Worm (Caenorhabditis elegans): ENCODE data around the gene F53E4.1.

The F53E4.1 gene

DNA sequence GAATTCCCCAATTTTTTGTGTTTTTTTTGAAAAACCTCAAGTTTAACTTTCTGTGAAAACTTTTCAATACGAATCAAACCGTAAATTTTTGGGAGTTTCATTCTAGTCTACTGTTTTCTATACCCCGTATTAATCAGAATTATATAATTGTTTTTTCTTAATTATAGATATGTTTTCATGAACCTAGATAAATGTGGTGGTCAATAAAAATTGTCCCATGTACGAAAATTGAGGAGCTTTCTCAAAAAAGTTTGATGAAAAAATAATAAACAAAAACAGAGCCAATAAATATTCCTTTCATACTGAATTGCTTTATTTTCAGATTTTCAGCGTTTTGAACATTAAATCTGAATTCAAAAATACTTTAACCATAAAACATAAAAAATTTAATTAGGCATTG is 42.3 kb upstream of the F53E4.1 start, which contains the start of gene Y6E2A.1:
Gene Y6E2A.1 (minus strand): TSS at position 101 of the 400 bp plus-strand sequence.
- TF ChIP-seq nhr-6 (tag; optimal IDR thresholded peaks at IDR 0.05) (no peak), nhr-12 (tag; optimal IDR thresholded peaks at IDR 0.05) (no peak), ama-1 (optimal IDR thresholded peaks at IDR 0.05) (no peak), unc-62 (GFP tag; optimal IDR thresholded peaks at IDR 0.05) (no peak), nhr-21 (tag; optimal IDR thresholded peaks at IDR 0.05) (no peak), sma-9 (GFP tag; optimal IDR thresholded peaks at IDR 0.05) (no peak), sma-9 (tag; optimal IDR thresholded peaks at IDR 0.05) (no peak), elt-1 (tag; optimal IDR thresholded peaks at IDR 0.05) (no peak)

ce11 chrV:15707982-15708381 is 39.9 kb upstream of the F53E4.1 start:
- no peak for TF ChIP-seq nhr-12 (tag; optimal IDR thresholded peaks at IDR 0.05)
- TF ChIP-seq peb-1 (tag; optimal IDR thresholded peaks at IDR 0.05) = no peak
- peak; percentile 36 for TF ChIP-seq crh-2 (tag; optimal IDR thresholded peaks at IDR 0.05)
- peak; percentile 67 for TF ChIP-seq nhr-25 (tag; optimal IDR thresholded peaks at IDR 0.05)
- TF ChIP-seq egl-27 (tag; optimal IDR thresholded peaks at IDR 0.05) = peak; percentile 20
- TF ChIP-seq nhr-129 (tag; optimal IDR thresholded peaks at IDR 0.05) = peak; percentile 6
- no peak for TF ChIP-seq lin-39 (tag; optimal IDR thresholded peaks at IDR 0.05)
- TF ChIP-seq sem-4 (tag; optimal IDR thresholded peaks at IDR 0.05) = no peak
- TF ChIP-seq blmp-1 (tag; optimal IDR thresholded peaks at IDR 0.05; ENCODE audit: insufficient read depth) = no peak
- no peak for TF ChIP-seq snpc-4 (tag; optimal IDR thresholded peaks at IDR 0.05)
- TF ChIP-seq lin-11 (tag; optimal IDR thresholded peaks at IDR 0.05) = no peak
- no peak for TF ChIP-seq elt-1 (tag; optimal IDR thresholded peaks at IDR 0.05)
- TF ChIP-seq ama-1 (optimal IDR thresholded peaks at IDR 0.05) = no peak
- TF ChIP-seq sma-9 (GFP tag; optimal IDR thresholded peaks at IDR 0.05) = peak; percentile 85
- no peak for TF ChIP-seq sma-9 (tag; optimal IDR thresholded peaks at IDR 0.05)
- no peak for TF ChIP-seq alr-1 (tag; optimal IDR thresholded peaks at IDR 0.05)
- peak; percentile 46 for TF ChIP-seq sma-3 (GFP tag; optimal IDR thresholded peaks at IDR 0.05)
- TF ChIP-seq nhr-21 (tag; optimal IDR thresholded peaks at IDR 0.05) = peak; percentile 13

DNA sequence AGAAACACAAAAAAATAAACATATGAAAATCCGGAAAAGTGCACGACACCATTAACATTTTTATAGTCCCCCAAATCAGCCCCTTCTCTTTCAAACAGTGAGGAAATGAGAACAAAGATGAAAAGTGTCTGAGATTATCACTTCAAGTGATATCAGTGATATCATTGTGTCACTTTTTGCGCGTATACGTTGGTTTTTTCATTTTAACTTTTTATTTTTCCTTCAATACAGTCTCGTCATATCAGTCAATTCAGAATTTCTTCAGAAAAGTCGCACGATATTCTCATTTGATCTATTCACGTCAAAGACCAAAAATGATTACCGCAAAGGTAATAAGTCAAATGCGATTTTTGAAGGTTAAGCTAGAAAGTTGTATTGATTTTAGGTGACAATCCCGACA is 36.6 kb upstream of the F53E4.1 start, which contains the start of gene twk-34:
Gene twk-34 (plus strand): TSS at position 216 of the 400 bp plus-strand sequence.
- TF ChIP-seq mab-5 (tag; optimal IDR thresholded peaks at IDR 0.05) (no peak), snpc-4 (tag; optimal IDR thresholded peaks at IDR 0.05) (no peak), Y55F3AM.14 (GFP tag; optimal IDR thresholded peaks at IDR 0.05) (no peak), blmp-1 (tag; optimal IDR thresholded peaks at IDR 0.05; ENCODE audit: insufficient read depth) (no peak), nhr-25 (tag; optimal IDR thresholded peaks at IDR 0.05) (no peak), ZK546.5 (tag; optimal IDR thresholded peaks at IDR 0.05) (no peak), sma-3 (GFP tag; optimal IDR thresholded peaks at IDR 0.05) (no peak), ama-1 (optimal IDR thresholded peaks at IDR 0.05) (no peak), skn-1 (tag; optimal IDR thresholded peaks at IDR 0.05) (no peak), dmd-4 (tag; optimal IDR thresholded peaks at IDR 0.05) (no peak), nhr-10 (tag; optimal IDR thresholded peaks at IDR 0.05) (no peak), ztf-4 (tag; optimal IDR thresholded peaks at IDR 0.05) (no peak)

DNA sequence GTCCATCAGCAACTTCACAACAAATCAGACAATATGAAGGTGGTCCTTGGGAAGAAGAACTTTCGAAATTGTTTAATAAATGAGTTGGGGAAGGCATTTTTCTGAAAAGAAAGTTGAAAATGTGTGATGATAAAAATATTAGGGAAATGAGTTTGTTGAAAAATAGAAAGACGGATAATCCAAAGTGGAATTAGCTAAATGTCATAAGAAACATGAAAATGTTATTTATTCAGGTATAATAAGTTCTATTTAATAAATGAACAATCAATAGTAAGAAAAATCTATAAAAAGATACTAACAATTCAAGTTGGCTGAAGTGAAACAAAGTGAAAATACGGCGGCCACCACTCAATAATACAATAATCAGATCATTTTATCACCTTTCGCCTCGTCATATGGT is 34.2 kb upstream of the F53E4.1 start, which contains the start of gene nhr-53:
Gene nhr-53 (minus strand): TSS at position 101 of the 400 bp plus-strand sequence.
- no peak for TF ChIP-seq mbf-1 (tag; optimal IDR thresholded peaks at IDR 0.05)
- no peak for TF ChIP-seq dmd-4 (tag; optimal IDR thresholded peaks at IDR 0.05)
- no peak for TF ChIP-seq mab-5 (tag; optimal IDR thresholded peaks at IDR 0.05)
- TF ChIP-seq ztf-1 (GFP tag; conservative IDR thresholded peaks at IDR 0.05) = no peak
- TF ChIP-seq lin-39 (tag; optimal IDR thresholded peaks at IDR 0.05) = no peak
- TF ChIP-seq zag-1 (tag; optimal IDR thresholded peaks at IDR 0.05) = no peak
- no peak for TF ChIP-seq nhr-77 (tag; optimal IDR thresholded peaks at IDR 0.05)
- TF ChIP-seq sma-3 (GFP tag; optimal IDR thresholded peaks at IDR 0.05) = no peak
- no peak for TF ChIP-seq skn-1 (tag; optimal IDR thresholded peaks at IDR 0.05)
- TF ChIP-seq F13H6.1 (tag; optimal IDR thresholded peaks at IDR 0.05) = no peak
- no peak for TF ChIP-seq sem-4 (tag; optimal IDR thresholded peaks at IDR 0.05)
- TF ChIP-seq nhr-129 (tag; optimal IDR thresholded peaks at IDR 0.05) = no peak
- no peak for TF ChIP-seq unc-62 (GFP tag; optimal IDR thresholded peaks at IDR 0.05)
- no peak for TF ChIP-seq sma-9 (GFP tag; optimal IDR thresholded peaks at IDR 0.05)
- no peak for TF ChIP-seq sma-9 (tag; optimal IDR thresholded peaks at IDR 0.05)
- TF ChIP-seq ama-1 (optimal IDR thresholded peaks at IDR 0.05) = no peak
- no peak for TF ChIP-seq ceh-16 (tag; optimal IDR thresholded peaks at IDR 0.05)
- no peak for TF ChIP-seq lin-11 (tag; optimal IDR thresholded peaks at IDR 0.05)
- TF ChIP-seq alr-1 (tag; optimal IDR thresholded peaks at IDR 0.05) = no peak
- TF ChIP-seq unc-39 (tag; optimal IDR thresholded peaks at IDR 0.05) = no peak

ce11 chrV:15699799-15700198 is 31.7 kb upstream of the F53E4.1 start, which contains the start of gene nhr-199:
Gene nhr-199, minus strand, starts transcription at chrV:15699899.
- no peak for TF ChIP-seq peb-1 (tag; optimal IDR thresholded peaks at IDR 0.05)
